Worm (Caenorhabditis elegans) whole organism, L4 larva: ENCODE results near the gene kin-5.

Experiments used
- R02D3.7 ChIP-seq: fragments of 150-350 bp; sonication (generic microtip); optimal IDR thresholded peaks from 3 replicates; lab custom pipeline; 2014; ENCODE audit warnings: missing biosample characterization, missing genetic modification characterization
- ZK546.5 ChIP-seq, 2 experiments: sonication (generic microtip); optimal IDR thresholded peaks; 2 replicates each; lab custom pipeline; 2017; ENCODE audit warnings: missing biosample characterization in 2 of 2, missing genetic modification characterization in 2 of 2
- dmd-9 ChIP-seq: fragments of 200-800 bp; sonication (Bioruptor generic); IDR thresholded peaks from 2 replicates; pipeline ENCODE4 v1.3.6; 2022; ENCODE audit warnings: missing genetic modification reagents, missing genetic modification characterization, missing compliant biosample characterization
- dpl-1 ChIP-seq: fragments of 150-350 bp; optimal IDR thresholded peaks from 2 replicates; lab custom pipeline; 2014; ENCODE audit warnings: missing biosample characterization, missing genetic modification reagents, missing genetic modification characterization
- egl-27 ChIP-seq: sonication (generic microtip); optimal IDR thresholded peaks from 3 replicates; lab custom pipeline; 2017; ENCODE audit warnings: missing biosample characterization, missing genetic modification reagents, missing genetic modification characterization
- lin-1 ChIP-seq: fragments of 200-800 bp; sonication (Bioruptor generic); IDR thresholded peaks from 2 replicates; pipeline ENCODE4 v1.3.6; 2022; ENCODE audit warnings: missing genetic modification reagents, missing genetic modification characterization, missing compliant biosample characterization
- mdt-29 ChIP-seq: fragments of 200-800 bp; sonication (Bioruptor generic); IDR thresholded peaks from 2 replicates; pipeline ENCODE4 v1.3.6; 2022; ENCODE audit warnings: missing genetic modification reagents, missing genetic modification characterization, missing compliant biosample characterization
- nhr-25 ChIP-seq: sonication (generic microtip); optimal IDR thresholded peaks from 2 replicates; lab custom pipeline; 2017; ENCODE audit warnings: missing genetic modification characterization, mild to moderate bottlenecking, missing compliant biosample characterization, antibody characterized with exemption, moderate library complexity, borderline replicate concordance; ENCODE audit not compliant: insufficient read depth
- nhr-76 ChIP-seq: fragments of 150-350 bp; optimal IDR thresholded peaks from 2 replicates; lab custom pipeline; 2014; ENCODE audit warnings: missing biosample characterization, missing genetic modification characterization
- unc-130 ChIP-seq: sonication (generic microtip); optimal IDR thresholded peaks from 2 replicates; lab custom pipeline; 2016; ENCODE audit warnings: missing genetic modification reagents, missing genetic modification characterization, missing compliant biosample characterization
- ztf-7 ChIP-seq: fragments of 150-350 bp; optimal IDR thresholded peaks from 2 replicates; lab custom pipeline; 2014; ENCODE audit warnings: missing biosample characterization, missing genetic modification characterization

DNA sequence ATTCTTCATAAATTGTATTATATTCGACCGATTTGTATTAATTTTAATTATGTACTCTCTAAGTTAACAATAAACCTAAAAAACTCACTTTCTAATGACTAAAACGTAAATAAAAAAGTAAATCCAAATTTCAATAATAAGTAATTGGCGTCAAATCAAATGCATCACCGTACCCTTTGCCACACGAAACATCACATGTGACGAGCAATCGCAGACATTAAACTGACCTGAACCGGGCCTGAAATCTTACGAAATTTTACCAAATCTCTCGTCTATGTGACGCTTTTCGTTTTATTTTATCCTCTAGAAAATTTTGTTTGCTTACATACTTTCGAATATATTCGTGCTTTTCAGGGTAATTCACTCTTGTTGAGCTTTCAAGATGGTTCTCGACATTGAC lies 34.4 kb upstream of the kin-5 start, which contains the start of the genes C47E12.2 and sars-1:
- TF ChIP-seq mdt-29 (GFP tag; lab: Robert Waterston, UW) (no peak), ztf-7 (tag; lab: Kevin White, UChicago) (no peak), lin-1 (GFP tag; lab: Robert Waterston, UW) (no peak), R02D3.7 (tag; lab: Kevin White, UChicago) (no peak), dmd-9 (GFP tag; lab: Robert Waterston, UW) (no peak), nhr-25 (tag; lab: Kevin White, UChicago) (no peak), ZK546.5 (tag; optimal IDR thresholded peaks at IDR 0.05; lab: Kevin White, UChicago) (no peak), dpl-1 (no peak), nhr-76 (tag; lab: Kevin White, UChicago) (no peak), egl-27 (tag; lab: Kevin White, UChicago) (no peak), unc-130 (GFP tag; lab: Kevin White, UChicago) (no peak)
